Worm (Caenorhabditis elegans) whole organism, dauer: Measurements from ENCODE around the gene com-1.

Source experiments
- unc-62 ChIP-seq: sonication (generic microtip); optimal IDR thresholded peaks from 2 replicates; lab custom pipeline; 2017; ENCODE audit warnings: missing biosample characterization, missing genetic modification reagents, missing genetic modification characterization

Gene com-1

ce11 chrIII:10935944-10936343 lies 39.8 kb downstream of the com-1 start, which contains the start of gene rle-1:
Gene rle-1 (plus strand): TSS chrIII:10936244.
- TF ChIP-seq unc-62 (GFP tag; lab: Kevin White, UChicago): no peak

ce11 chrIII:10939184-10939583 lies 43.0 kb downstream of the com-1 start:
- no peak for TF ChIP-seq unc-62 (GFP tag; lab: Kevin White, UChicago)

ce11 chrIII:10942905-10943304 lies 46.7 kb downstream of the com-1 start:
- TF ChIP-seq unc-62 (GFP tag; lab: Kevin White, UChicago): no peak

ce11 chrIII:10945537-10945936 lies 49.4 kb downstream of the com-1 start:
- TF ChIP-seq unc-62 (GFP tag; lab: Kevin White, UChicago): no peak

ce11 chrIII:10947155-10947554 lies 51.0 kb downstream of the com-1 start, which contains the start of gene strd-1:
Gene strd-1 (plus strand): TSS chrIII:10947455.
- no peak for TF ChIP-seq unc-62 (GFP tag; lab: Kevin White, UChicago)
